Worm (Caenorhabditis elegans): ENCODE results near the gene Y53F4B.21.

The Y53F4B.21 gene

DNA sequence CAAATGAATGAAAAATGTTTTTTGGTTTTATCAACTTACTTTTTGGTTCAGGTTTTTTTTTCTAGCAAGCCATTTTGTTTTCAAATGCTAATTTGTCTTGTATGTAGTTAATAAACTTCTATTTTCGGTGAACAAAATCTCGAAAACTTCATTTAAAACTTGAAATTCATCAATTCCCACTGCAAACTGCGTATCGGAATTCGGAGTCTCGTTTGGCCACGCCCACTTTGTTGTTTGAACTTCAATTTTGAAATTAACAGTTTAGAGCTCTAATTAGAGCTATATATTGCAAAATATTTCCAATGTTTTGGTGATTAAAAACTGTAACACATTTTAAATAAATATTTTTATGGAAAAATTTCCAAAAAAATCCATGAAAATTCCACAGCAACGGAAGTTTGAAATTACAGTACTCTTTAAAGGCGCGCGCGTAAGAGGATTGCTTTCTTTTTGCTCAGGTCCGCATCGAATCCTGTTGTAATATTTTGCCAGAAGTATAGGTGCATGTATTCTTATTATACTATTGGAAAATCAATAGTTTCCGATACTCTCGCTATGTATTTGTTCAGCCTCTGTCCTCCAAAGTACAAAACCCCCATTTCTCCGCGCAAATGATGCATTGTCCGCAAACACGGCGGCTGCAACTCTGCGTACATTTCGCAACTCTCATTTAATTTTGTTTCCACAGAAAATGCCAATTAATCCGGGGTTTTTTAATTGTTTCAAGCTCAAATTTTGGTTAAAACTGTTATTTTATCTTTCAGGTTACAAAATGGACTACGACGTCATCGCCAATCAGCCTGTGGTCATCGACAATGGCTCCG, 29.8 kb downstream of the Y53F4B.21 start, which contains the start of gene arp-1:
TSS of gene arp-1 (plus strand) at position 765 of the 824 bp plus-strand sequence.
- TF ChIP-seq ceh-43 (GFP tag; optimal IDR thresholded peaks at IDR 0.05) (peak; percentile 47), nhr-237 (tag; optimal IDR thresholded peaks at IDR 0.05) (peak; percentile 42), elt-3 (tag; optimal IDR thresholded peaks at IDR 0.05) (no peak), unc-39 (tag; optimal IDR thresholded peaks at IDR 0.05) (no peak), bed-3 (GFP tag; optimal IDR thresholded peaks at IDR 0.05) (no peak), ces-1 (GFP tag; optimal IDR thresholded peaks at IDR 0.05) (peak; percentile 80), cnd-1 (tag; optimal IDR thresholded peaks at IDR 0.05) (no peak), mls-2 (tag; optimal IDR thresholded peaks at IDR 0.05) (peak; percentile 15), mep-1 (tag; optimal IDR thresholded peaks at IDR 0.05) (peak; percentile 59), pha-4 (tag; optimal IDR thresholded peaks at IDR 0.05) (peak; percentile 59), lsy-2 (tag; optimal IDR thresholded peaks at IDR 0.05) (peak; percentile 21), sem-2 (GFP tag; optimal IDR thresholded peaks at IDR 0.05) (no peak), tbx-8 (GFP tag; optimal IDR thresholded peaks at IDR 0.05) (no peak), flh-1 (GFP tag; optimal IDR thresholded peaks at IDR 0.05) (no peak), elt-1 (tag; optimal IDR thresholded peaks at IDR 0.05; ENCODE audit: borderline replicate concordance, insufficient read depth) (no peak), unc-62 (GFP tag; optimal IDR thresholded peaks at IDR 0.05) (no peak), nhr-28 (tag; optimal IDR thresholded peaks at IDR 0.05) (no peak), lin-13 (tag; optimal IDR thresholded peaks at IDR 0.05) (peak; percentile 19), ceh-83 (GFP tag; optimal IDR thresholded peaks at IDR 0.05) (no peak), nhr-12 (tag; optimal IDR thresholded peaks at IDR 0.05) (no peak), drap-1 (GFP tag; optimal IDR thresholded peaks at IDR 0.05) (no peak), sptf-1 (tag; optimal IDR thresholded peaks at IDR 0.05) (peak; percentile 16)

- no peak for TF ChIP-seq nhr-28 (tag; optimal IDR thresholded peaks at IDR 0.05)
- no peak for TF ChIP-seq cnd-1 (tag; optimal IDR thresholded peaks at IDR 0.05)
- TF ChIP-seq ceh-39 (tag; optimal IDR thresholded peaks at IDR 0.05), result no peak
- TF ChIP-seq ham-2 (GFP tag; optimal IDR thresholded peaks at IDR 0.05), result no peak
- no peak for TF ChIP-seq nhr-12 (tag; optimal IDR thresholded peaks at IDR 0.05)
- no peak for TF ChIP-seq unc-120 (tag; optimal IDR thresholded peaks at IDR 0.05; ENCODE audit: poor library complexity, severe bottlenecking)
- no peak for TF ChIP-seq mab-5 (tag; optimal IDR thresholded peaks at IDR 0.05)
- no peak for TF ChIP-seq hlh-1 (tag; optimal IDR thresholded peaks at IDR 0.05)
- TF ChIP-seq unc-62 (GFP tag; optimal IDR thresholded peaks at IDR 0.05), result no peak
Measured at ce11 chrII:15124193-15124592, 34.2 kb downstream of the Y53F4B.21 start, which contains the start of gene Y53F4B.23. TSS of gene Y53F4B.23 (plus strand) at chrII:15124504.

ce11 chrII:15130512-15130911, 40.5 kb downstream of the Y53F4B.21 start, which contains the start of gene Y53F4B.62:
TSS of gene Y53F4B.62 (minus strand) at chrII:15130612.
- no peak for TF ChIP-seq snpc-4 (tag; optimal IDR thresholded peaks at IDR 0.05)
- TF ChIP-seq tbx-8 (GFP tag; optimal IDR thresholded peaks at IDR 0.05), result no peak
- no peak for TF ChIP-seq elt-3 (tag; optimal IDR thresholded peaks at IDR 0.05)
- TF ChIP-seq bed-3 (GFP tag; optimal IDR thresholded peaks at IDR 0.05), result no peak
- no peak for TF ChIP-seq ces-1 (GFP tag; optimal IDR thresholded peaks at IDR 0.05)
- TF ChIP-seq mep-1 (tag; optimal IDR thresholded peaks at IDR 0.05), result no peak
- no peak for TF ChIP-seq unc-120 (tag; optimal IDR thresholded peaks at IDR 0.05; ENCODE audit: poor library complexity, severe bottlenecking)
- TF ChIP-seq nhr-237 (tag; optimal IDR thresholded peaks at IDR 0.05), result no peak
- TF ChIP-seq nhr-76 (tag; optimal IDR thresholded peaks at IDR 0.05), result no peak
- TF ChIP-seq M03D4.4 (tag; optimal IDR thresholded peaks at IDR 0.05), result no peak
- TF ChIP-seq unc-62 (GFP tag; optimal IDR thresholded peaks at IDR 0.05), result no peak
- TF ChIP-seq nhr-28 (tag; optimal IDR thresholded peaks at IDR 0.05), result no peak
- TF ChIP-seq flh-1 (GFP tag; optimal IDR thresholded peaks at IDR 0.05), result no peak

DNA sequence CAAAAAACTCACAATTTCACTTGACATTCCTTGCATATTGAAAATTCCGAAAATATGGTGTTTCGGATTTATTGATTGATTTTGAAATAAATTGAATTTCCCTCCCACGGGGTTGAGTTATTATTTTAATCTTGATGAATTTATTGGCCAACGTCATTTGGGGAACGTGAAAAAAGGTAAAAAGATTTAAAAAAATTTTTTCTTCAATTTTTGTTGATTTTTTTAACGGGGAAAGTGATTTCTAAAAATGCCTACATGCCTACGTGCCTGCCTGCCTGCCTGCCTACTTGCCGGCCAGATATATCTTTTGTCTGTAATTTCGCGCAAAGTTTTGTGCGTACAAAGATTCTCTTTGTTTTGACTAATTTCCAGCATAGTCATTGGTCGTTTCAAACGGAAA, 44.4 kb downstream of the Y53F4B.21 start, which contains the start of gene Y53F4B.24:
TSS of gene Y53F4B.24 (minus strand) at position 101 of the 400 bp plus-strand sequence.
- TF ChIP-seq mab-5 (tag; optimal IDR thresholded peaks at IDR 0.05), result no peak
- TF ChIP-seq nhr-12 (tag; optimal IDR thresholded peaks at IDR 0.05), result no peak
- no peak for TF ChIP-seq ztf-11 (tag; optimal IDR thresholded peaks at IDR 0.05)
- no peak for TF ChIP-seq mep-1 (tag; optimal IDR thresholded peaks at IDR 0.05)
- no peak for TF ChIP-seq tbx-8 (GFP tag; optimal IDR thresholded peaks at IDR 0.05)
- TF ChIP-seq cnd-1 (tag; optimal IDR thresholded peaks at IDR 0.05), result no peak
- no peak for TF ChIP-seq snpc-4 (tag; optimal IDR thresholded peaks at IDR 0.05)
- no peak for TF ChIP-seq blmp-1 (tag; optimal IDR thresholded peaks at IDR 0.05)
- no peak for TF ChIP-seq M03D4.4 (tag; optimal IDR thresholded peaks at IDR 0.05)
- TF ChIP-seq drap-1 (GFP tag; optimal IDR thresholded peaks at IDR 0.05), result no peak
- no peak for TF ChIP-seq unc-62 (GFP tag; optimal IDR thresholded peaks at IDR 0.05)
- TF ChIP-seq nhr-2 (tag; optimal IDR thresholded peaks at IDR 0.05), result no peak
- TF ChIP-seq lsy-2 (tag; optimal IDR thresholded peaks at IDR 0.05), result no peak
- TF ChIP-seq sptf-1 (tag; optimal IDR thresholded peaks at IDR 0.05), result no peak
- no peak for TF ChIP-seq flh-1 (GFP tag; optimal IDR thresholded peaks at IDR 0.05)
- TF ChIP-seq zip-8 (tag; optimal IDR thresholded peaks at IDR 0.05), result no peak
- TF ChIP-seq ceh-43 (GFP tag; optimal IDR thresholded peaks at IDR 0.05), result no peak
- no peak for TF ChIP-seq ceh-39 (tag; optimal IDR thresholded peaks at IDR 0.05)
- no peak for TF ChIP-seq nhr-28 (tag; optimal IDR thresholded peaks at IDR 0.05)
- no peak for TF ChIP-seq bed-3 (GFP tag; optimal IDR thresholded peaks at IDR 0.05)

Measured in whole organism, mixed stage, embryonic.